Fruit fly (Drosophila melanogaster) whole organism, prepupa: ENCODE data around the gene CG15263.

Experiments
- Blimp-1 ChIP-seq: fragments of 200-800 bp; sonication (Bioruptor generic); optimal IDR thresholded peaks from 3 replicates; lab custom pipeline; 2017; ENCODE audit warnings: missing biosample characterization, missing genetic modification characterization, mild to moderate bottlenecking, moderate library complexity, missing genetic modification reagents
- CG15336 ChIP-seq: fragments of 200-800 bp; sonication (Bioruptor generic); IDR thresholded peaks from 2 replicates; pipeline ENCODE4 v1.3.6; 2022; ENCODE audit warnings: missing biosample characterization, missing genetic modification characterization
- CG3032 ChIP-seq: fragments of 200-800 bp; optimal IDR thresholded peaks from 2 replicates; lab custom pipeline; 2019; ENCODE audit warnings: missing biosample characterization, mild to moderate bottlenecking, missing genetic modification characterization, moderate library complexity
- CG31627 ChIP-seq: fragments of 200-800 bp; sonication (Bioruptor generic); optimal IDR thresholded peaks from 3 replicates; lab custom pipeline; 2016; ENCODE audit warnings: missing biosample characterization, missing genetic modification characterization
- CG32006 ChIP-seq: fragments of 200-800 bp; sonication (Bioruptor generic); optimal IDR thresholded peaks from 3 replicates; lab custom pipeline; 2017; ENCODE audit warnings: missing biosample characterization, mild to moderate bottlenecking, missing genetic modification characterization
- CG34406 ChIP-seq: fragments of 200-800 bp; sonication (Bioruptor generic); optimal IDR thresholded peaks from 3 replicates; lab custom pipeline; 2016; ENCODE audit warnings: missing biosample characterization, missing genetic modification characterization
- CG3919 ChIP-seq: fragments of 200-800 bp; sonication (Bioruptor generic); optimal IDR thresholded peaks from 3 replicates; lab custom pipeline; 2016; ENCODE audit warnings: missing biosample characterization, missing genetic modification characterization
- CG4318 ChIP-seq: fragments of 200-800 bp; sonication (Bioruptor generic); optimal IDR thresholded peaks from 3 replicates; lab custom pipeline; 2017; ENCODE audit warnings: missing biosample characterization, mild to moderate bottlenecking, missing genetic modification characterization
- CG6163 ChIP-seq: fragments of 200-800 bp; sonication (Bioruptor generic); IDR thresholded peaks from 3 replicates; pipeline ENCODE4 v1.3.6; 2022; ENCODE audit warnings: missing biosample characterization, missing genetic modification characterization
- CG6276 ChIP-seq: fragments of 200-800 bp; sonication (Bioruptor generic); optimal IDR thresholded peaks from 2 replicates; lab custom pipeline; 2017; ENCODE audit warnings: missing biosample characterization, mild to moderate bottlenecking, missing genetic modification characterization
- CG6792 ChIP-seq: fragments of 200-800 bp; sonication (Bioruptor generic); optimal IDR thresholded peaks from 3 replicates; lab custom pipeline; 2016; ENCODE audit warnings: missing biosample characterization, missing genetic modification characterization
- CG7368 ChIP-seq: fragments of 200-800 bp; sonication (Bioruptor generic); optimal IDR thresholded peaks from 3 replicates; lab custom pipeline; 2016; ENCODE audit warnings: missing biosample characterization, missing genetic modification characterization
- CG8632 ChIP-seq: fragments of 200-800 bp; sonication (Bioruptor generic); optimal IDR thresholded peaks from 3 replicates; lab custom pipeline; 2016; ENCODE audit warnings: missing biosample characterization, missing genetic modification characterization
- Eip75B ChIP-seq: fragments of 200-800 bp; sonication (Bioruptor generic); optimal IDR thresholded peaks from 3 replicates; lab custom pipeline; 2016; ENCODE audit warnings: missing biosample characterization, missing genetic modification characterization
- Eip78C ChIP-seq: fragments of 200-800 bp; sonication (Bioruptor generic); peaks from one replicate; lab custom pipeline; 2016; ENCODE audit warnings: missing biosample characterization, missing genetic modification characterization
- Eip93F ChIP-seq: fragments of 200-800 bp; sonication (Bioruptor generic); optimal IDR thresholded peaks from 2 replicates; lab custom pipeline; 2016; ENCODE audit warnings: missing biosample characterization, mild to moderate bottlenecking, missing genetic modification characterization
- Ets21C ChIP-seq: fragments of 200-800 bp; sonication (Bioruptor generic); optimal IDR thresholded peaks from 3 replicates; lab custom pipeline; 2016; ENCODE audit warnings: missing biosample characterization, missing genetic modification characterization
- Ets96B ChIP-seq: fragments of 200-800 bp; optimal IDR thresholded peaks from 2 replicates; lab custom pipeline; 2019; ENCODE audit warnings: missing biosample characterization, mild to moderate bottlenecking, missing genetic modification characterization, moderate library complexity
- Gug ChIP-seq: fragments of 200-800 bp; sonication (Bioruptor generic); IDR thresholded peaks from 2 replicates; pipeline ENCODE4 v1.3.6; 2022; ENCODE audit warnings: missing biosample characterization, missing genetic modification characterization
- Hr39 ChIP-seq: fragments of 200-800 bp; sonication (Bioruptor generic); optimal IDR thresholded peaks from 2 replicates; lab custom pipeline; 2016; ENCODE audit warnings: missing biosample characterization, missing genetic modification characterization
- Hr4 ChIP-seq: fragments of 200-800 bp; sonication (Bioruptor generic); optimal IDR thresholded peaks from 3 replicates; lab custom pipeline; 2016; ENCODE audit warnings: missing biosample characterization, missing genetic modification characterization
- Met ChIP-seq: fragments of 200-800 bp; sonication (Bioruptor generic); optimal IDR thresholded peaks from 3 replicates; lab custom pipeline; 2016; ENCODE audit warnings: missing biosample characterization, missing genetic modification characterization
- OdsH ChIP-seq: fragments of 200-800 bp; sonication (Bioruptor generic); optimal IDR thresholded peaks from 3 replicates; lab custom pipeline; 2016; ENCODE audit warnings: missing biosample characterization, missing genetic modification characterization
- Smox ChIP-seq: fragments of 200-800 bp; sonication (Bioruptor generic); optimal IDR thresholded peaks from 3 replicates; lab custom pipeline; 2016; ENCODE audit warnings: missing biosample characterization, missing genetic modification characterization
- Sox102F ChIP-seq: fragments of 200-800 bp; sonication (Bioruptor generic); optimal IDR thresholded peaks from 2 replicates; lab custom pipeline; 2016; ENCODE audit warnings: missing biosample characterization, mild to moderate bottlenecking, missing genetic modification characterization
- Sox15 ChIP-seq: fragments of 200-800 bp; sonication (Bioruptor generic); optimal IDR thresholded peaks from 3 replicates; lab custom pipeline; 2016; ENCODE audit warnings: missing biosample characterization, missing genetic modification characterization
- achi ChIP-seq: fragments of 200-800 bp; sonication (Bioruptor generic); optimal IDR thresholded peaks from 3 replicates; lab custom pipeline; 2016; ENCODE audit warnings: missing biosample characterization, missing genetic modification characterization
- acj6 ChIP-seq: fragments of 200-800 bp; sonication (Bioruptor generic); optimal IDR thresholded peaks from 3 replicates; lab custom pipeline; 2016; ENCODE audit warnings: missing biosample characterization, missing genetic modification characterization
- cyc ChIP-seq: fragments of 200-800 bp; sonication (Bioruptor generic); optimal IDR thresholded peaks from 3 replicates; lab custom pipeline; 2016; ENCODE audit warnings: missing biosample characterization, missing genetic modification characterization
- dac ChIP-seq: fragments of 200-800 bp; sonication (Bioruptor generic); optimal IDR thresholded peaks from 2 replicates; lab custom pipeline; 2017; ENCODE audit warnings: missing biosample characterization, mild to moderate bottlenecking, missing genetic modification characterization
- dsx ChIP-seq: fragments of 200-800 bp; optimal IDR thresholded peaks from 3 replicates; lab custom pipeline; 2019; ENCODE audit warnings: missing biosample characterization, mild to moderate bottlenecking, missing genetic modification characterization, moderate library complexity; ENCODE audit not compliant: poor library complexity, severe bottlenecking
- eg ChIP-seq: fragments of 200-800 bp; sonication (Bioruptor generic); IDR thresholded peaks from 3 replicates; pipeline ENCODE4 v1.3.6; 2022; ENCODE audit warnings: missing biosample characterization, missing genetic modification characterization
- esn ChIP-seq: fragments of 200-800 bp; sonication (Bioruptor generic); optimal IDR thresholded peaks from 2 replicates; lab custom pipeline; 2016; ENCODE audit warnings: missing biosample characterization, mild to moderate bottlenecking, missing genetic modification characterization, moderate library complexity
- fd59A ChIP-seq: fragments of 200-800 bp; sonication (Bioruptor generic); optimal IDR thresholded peaks from 2 replicates; lab custom pipeline; 2017; ENCODE audit warnings: missing biosample characterization, mild to moderate bottlenecking, missing genetic modification characterization, missing genetic modification reagents
- fd85E ChIP-seq: fragments of 200-800 bp; sonication (Bioruptor generic); optimal IDR thresholded peaks from 3 replicates; lab custom pipeline; 2016; ENCODE audit warnings: missing biosample characterization, missing genetic modification characterization
- lz ChIP-seq: fragments of 200-800 bp; sonication (Bioruptor generic); optimal IDR thresholded peaks from 3 replicates; lab custom pipeline; 2016; ENCODE audit warnings: missing biosample characterization, missing genetic modification characterization
- pdm3 ChIP-seq: fragments of 200-800 bp; sonication (Bioruptor generic); optimal IDR thresholded peaks from 3 replicates; lab custom pipeline; 2016; ENCODE audit warnings: missing biosample characterization, missing genetic modification characterization
- salr ChIP-seq, 2 experiments: fragments of 200-800 bp; sonication (Bioruptor generic); optimal IDR thresholded peaks; 3 replicates each; lab custom pipeline; 2016 to 2018; ENCODE audit warnings: missing biosample characterization in 2 of 2, missing genetic modification characterization in 2 of 2, mild to moderate bottlenecking in 1 of 2
- spab ChIP-seq: fragments of 200-800 bp; sonication (Bioruptor generic); optimal IDR thresholded peaks from 2 replicates; lab custom pipeline; 2017; ENCODE audit warnings: missing biosample characterization, mild to moderate bottlenecking, missing genetic modification characterization, missing genetic modification reagents
- ss ChIP-seq, 2 experiments: fragments of 200-800 bp; sonication (Bioruptor generic); optimal IDR thresholded peaks; 2 replicates in 1 of 2; 3 replicates in 1 of 2; lab custom pipeline; 2017 to 2018; ENCODE audit warnings: mild to moderate bottlenecking in 2 of 2, missing biosample characterization in 2 of 2, missing genetic modification characterization in 2 of 2, moderate library complexity in 1 of 2
- svp ChIP-seq: fragments of 200-800 bp; sonication (Bioruptor generic); peaks from one replicate; lab custom pipeline; 2016; ENCODE audit warnings: missing biosample characterization, missing genetic modification characterization
- topi ChIP-seq: fragments of 200-800 bp; sonication (Bioruptor generic); optimal IDR thresholded peaks from 3 replicates; lab custom pipeline; 2016; ENCODE audit warnings: missing biosample characterization, missing genetic modification characterization
- vri ChIP-seq: fragments of 200-800 bp; sonication (Bioruptor generic); optimal IDR thresholded peaks from 3 replicates; lab custom pipeline; 2016; ENCODE audit warnings: missing biosample characterization, mild to moderate bottlenecking, missing genetic modification characterization

The CG15263 gene

DNA sequence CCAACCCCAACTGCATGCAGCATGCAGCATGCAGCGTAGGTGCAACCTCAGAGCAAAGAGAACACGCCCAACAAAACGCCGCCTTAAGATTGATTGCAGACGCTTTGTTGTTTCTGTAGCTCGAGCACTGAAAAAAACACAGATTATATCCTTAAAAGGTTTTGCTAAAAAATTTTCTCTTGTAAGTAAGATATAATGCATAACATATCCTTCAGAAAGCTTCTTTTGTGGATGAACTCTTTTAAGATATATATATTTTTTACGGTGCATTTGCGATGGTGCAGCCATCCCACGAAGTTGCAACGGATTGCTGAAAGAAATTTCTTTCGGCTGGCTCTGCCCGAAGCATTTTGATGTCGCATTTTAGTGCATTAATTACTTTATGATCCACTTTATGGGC is 9.0 kb upstream of the CG15263 start (continued):
- TF ChIP-seq achi (peak; percentile 44), esn (GFP tag; lab: Kevin White, UChicago) (peak; percentile 79), cyc (GFP tag; lab: Kevin White, UChicago) (peak; percentile 68), Hr4 (GFP tag; lab: Kevin White, UChicago) (peak; percentile 27), fd59A (peak; percentile 3), fd85E (GFP tag; lab: Kevin White, UChicago) (no peak), dsx (GFP tag; lab: Kevin White, UChicago) (peak; percentile 36)

DNA sequence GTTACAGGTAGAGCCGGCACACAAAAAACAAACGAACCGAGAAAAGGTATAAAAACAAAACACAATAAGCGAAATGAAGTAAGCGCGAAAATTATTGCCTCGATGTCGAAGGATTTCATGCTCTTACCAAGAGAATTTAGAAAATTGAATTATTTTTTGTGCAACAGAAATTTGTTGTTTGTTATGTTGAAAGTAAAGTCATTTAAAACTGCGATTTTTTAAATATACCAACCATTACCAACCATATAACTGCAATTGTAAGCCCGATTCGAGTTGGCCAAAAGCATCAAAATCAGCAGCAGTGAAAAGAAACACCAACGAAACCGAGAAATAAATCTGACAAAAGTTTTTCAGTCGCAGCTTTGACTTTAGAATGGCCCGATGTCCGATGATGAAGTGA is 3.8 kb upstream of the CG15263 start:
- peak; percentile 22 for TF ChIP-seq Blimp-1 (GFP tag; lab: Kevin White, UChicago)
- TF ChIP-seq acj6 (GFP tag; lab: Kevin White, UChicago), result peak; percentile 6
- no peak for TF ChIP-seq Ets96B (tag; lab: Kevin White, UChicago)
- peak; percentile 57 for TF ChIP-seq Hr39 (GFP tag; lab: Kevin White, UChicago)
- TF ChIP-seq pdm3 (GFP tag; lab: Kevin White, UChicago), result no peak
- peak; percentile 28 for TF ChIP-seq vri (GFP tag; lab: Kevin White, UChicago)
- peak; percentile 25 for TF ChIP-seq Eip93F (GFP tag; lab: Kevin White, UChicago)
- no peak for TF ChIP-seq Gug (GFP tag; lab: Robert Waterston, UW)
- TF ChIP-seq Ets21C (GFP tag; lab: Kevin White, UChicago), result peak; percentile 33
- peak; percentile 59 for TF ChIP-seq Met (GFP tag; lab: Kevin White, UChicago)
- peak; percentile 32 for TF ChIP-seq OdsH (GFP tag; lab: Kevin White, UChicago)
- peak; percentile 27 for TF ChIP-seq cyc (GFP tag; lab: Kevin White, UChicago)
- peak; percentile 23 for TF ChIP-seq CG6792 (GFP tag; lab: Kevin White, UChicago)
- peak; percentile 2 for TF ChIP-seq Sox15
- peak; percentile 28 for TF ChIP-seq CG31627 (GFP tag; lab: Kevin White, UChicago)
- TF ChIP-seq svp (GFP tag; lab: Kevin White, UChicago), result peak; percentile 84
- peak; percentile 11 for TF ChIP-seq Eip75B (GFP tag; lab: Kevin White, UChicago)
- no peak for TF ChIP-seq ss (GFP tag; optimal IDR thresholded peaks at IDR 0.05; lab: Kevin White, UChicago)
- no peak for TF ChIP-seq CG8632 (GFP tag; lab: Kevin White, UChicago)
- TF ChIP-seq topi (GFP tag; lab: Kevin White, UChicago), result peak; percentile 47
- TF ChIP-seq lz (GFP tag; lab: Kevin White, UChicago), result peak; percentile 63
- peak; percentile 17 for TF ChIP-seq Smox (GFP tag; lab: Kevin White, UChicago)
- TF ChIP-seq CG34406, result peak; percentile 20
- no peak for TF ChIP-seq CG4318 (GFP tag; lab: Kevin White, UChicago)
- TF ChIP-seq Sox102F (GFP tag; lab: Kevin White, UChicago), result peak; percentile 54
- TF ChIP-seq esn (GFP tag; lab: Kevin White, UChicago), result peak; percentile 58
- TF ChIP-seq Eip78C (GFP tag; lab: Kevin White, UChicago), result peak; percentile 76

DNA sequence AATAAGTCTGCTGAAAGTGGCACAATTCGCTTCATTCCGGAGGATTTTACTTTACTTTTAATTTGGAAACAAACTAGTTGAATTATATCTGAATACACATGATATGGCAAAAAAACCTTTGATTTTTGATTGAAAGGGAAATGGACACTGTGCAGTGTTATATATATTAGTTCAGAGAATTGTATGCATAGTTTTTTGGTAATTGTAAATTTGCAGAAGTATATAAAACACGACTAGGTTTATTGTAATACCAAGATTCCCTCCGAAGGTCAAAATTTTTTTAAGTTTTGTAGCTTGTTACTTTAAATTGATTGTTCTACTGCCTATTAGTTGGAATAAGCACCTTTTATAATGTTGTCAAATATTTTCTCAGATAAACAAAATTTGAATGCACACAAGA is 7.3 kb downstream of the CG15263 start, which contains the start of gene CG15260:
Gene CG15260, minus strand, starts transcription at position 101 of the 400 bp plus-strand sequence.
- TF ChIP-seq spab (GFP tag; lab: Kevin White, UChicago) (no peak), CG6163 (GFP tag; lab: Robert Waterston, UW) (no peak), CG32006 (GFP tag; lab: Kevin White, UChicago) (no peak), salr (GFP tag; optimal IDR thresholded peaks at IDR 0.05; lab: Kevin White, UChicago) (no peak), Met (GFP tag; lab: Kevin White, UChicago) (no peak), Blimp-1 (GFP tag; lab: Kevin White, UChicago) (no peak), CG34406 (no peak), eg (GFP tag; lab: Robert Waterston, UW) (no peak), CG7368 (no peak), CG3032 (tag; lab: Kevin White, UChicago) (no peak), Hr39 (GFP tag; lab: Kevin White, UChicago) (no peak), Hr4 (GFP tag; lab: Kevin White, UChicago) (no peak), CG15336 (no peak), CG3919 (GFP tag; lab: Kevin White, UChicago) (no peak), Ets96B (tag; lab: Kevin White, UChicago) (no peak), Ets21C (GFP tag; lab: Kevin White, UChicago) (no peak), CG6276 (GFP tag; lab: Kevin White, UChicago) (no peak), dac (GFP tag; lab: Kevin White, UChicago) (no peak)
